Worm (Caenorhabditis elegans): ENCODE results near the gene ZK757.10.

ZK757.10 gene

ce11 chrIII:9849950-9850349, 27.1 kb upstream of the ZK757.10 start (continued):
- TF ChIP-seq ceh-82 (tag; optimal IDR thresholded peaks at IDR 0.05) (no peak), pag-3 (tag; optimal IDR thresholded peaks at IDR 0.05; ENCODE audit: borderline replicate concordance, insufficient read depth) (peak; percentile 29), dpl-1 (GFP tag; optimal IDR thresholded peaks at IDR 0.05) (no peak), nhr-85 (tag) (peak; percentile 57), xbp-1 (tag; optimal IDR thresholded peaks at IDR 0.05) (no peak), unc-62 (GFP tag; optimal IDR thresholded peaks at IDR 0.05) (no peak), fos-1 (tag; optimal IDR thresholded peaks at IDR 0.05) (no peak), skn-1 (tag; optimal IDR thresholded peaks at IDR 0.05) (no peak), egl-27 (tag; optimal IDR thresholded peaks at IDR 0.05) (peak in 1 of 2 experiments; percentile 29), vab-15 (tag; optimal IDR thresholded peaks at IDR 0.05) (no peak), ces-1 (GFP tag; optimal IDR thresholded peaks at IDR 0.05) (no peak), sox-4 (tag; optimal IDR thresholded peaks at IDR 0.05) (no peak), nhr-77 (tag; optimal IDR thresholded peaks at IDR 0.05) (no peak), ceh-90 (tag; optimal IDR thresholded peaks at IDR 0.05) (no peak), zag-1 (tag; optimal IDR thresholded peaks at IDR 0.05) (no peak), C04F5.9 (tag; optimal IDR thresholded peaks at IDR 0.05) (no peak), sptf-1 (tag; optimal IDR thresholded peaks at IDR 0.05) (no peak), jun-1 (tag; optimal IDR thresholded peaks at IDR 0.05) (no peak), ztf-4 (tag; optimal IDR thresholded peaks at IDR 0.05) (no peak), efl-1 (optimal IDR thresholded peaks at IDR 0.05) (no peak), efl-1 (GFP tag; optimal IDR thresholded peaks at IDR 0.05 in 1 of 2) (no peak), hpl-2 (GFP tag; optimal IDR thresholded peaks at IDR 0.05) (no peak), snpc-4 (tag; optimal IDR thresholded peaks at IDR 0.05) (no peak), nhr-20 (tag; optimal IDR thresholded peaks at IDR 0.05) (peak; percentile 60), unc-130 (tag; optimal IDR thresholded peaks at IDR 0.05) (no peak), C16A3.4 (tag; optimal IDR thresholded peaks at IDR 0.05) (no peak), ceh-63 (GFP tag; optimal IDR thresholded peaks at IDR 0.05) (no peak), lin-35 (GFP tag; optimal IDR thresholded peaks at IDR 0.05) (peak in 1 of 2 experiments; percentile 20), nhr-47 (tag; optimal IDR thresholded peaks at IDR 0.05) (peak; percentile 2), elt-2 (tag; optimal IDR thresholded peaks at IDR 0.05) (peak; percentile 1), nhr-11 (tag; optimal IDR thresholded peaks at IDR 0.05) (no peak), lin-13 (GFP tag; optimal IDR thresholded peaks at IDR 0.05) (no peak), pax-3 (tag; optimal IDR thresholded peaks at IDR 0.05) (no peak), fkh-10 (GFP tag; optimal IDR thresholded peaks at IDR 0.05) (no peak)

- TF ChIP-seq skn-1 (tag; optimal IDR thresholded peaks at IDR 0.05) (no peak), mep-1 (tag; optimal IDR thresholded peaks at IDR 0.05) (peak; percentile 28), alr-1 (tag; optimal IDR thresholded peaks at IDR 0.05; ENCODE audit: borderline replicate concordance) (no peak), lin-35 (GFP tag; optimal IDR thresholded peaks at IDR 0.05) (peak in 1 of 2 experiments; percentile 8), F16B12.6 (tag; optimal IDR thresholded peaks at IDR 0.05) (no peak), C16A3.4 (tag; optimal IDR thresholded peaks at IDR 0.05) (no peak), snpc-4 (tag; optimal IDR thresholded peaks at IDR 0.05) (no peak), nhr-85 (tag) (peak; percentile 64), pax-3 (tag; optimal IDR thresholded peaks at IDR 0.05) (no peak), nhr-19 (GFP tag; conservative IDR thresholded peaks at IDR 0.05) (peak; percentile 10; the same call in 1 of the 2 replicates), fkh-4 (tag; optimal IDR thresholded peaks at IDR 0.05; ENCODE audit: borderline replicate concordance) (no peak), ceh-63 (GFP tag; optimal IDR thresholded peaks at IDR 0.05) (no peak), ztf-4 (tag; optimal IDR thresholded peaks at IDR 0.05) (no peak), nhr-90 (tag; optimal IDR thresholded peaks at IDR 0.05; ENCODE audit: poor library complexity) (peak; percentile 0), jun-1 (tag; optimal IDR thresholded peaks at IDR 0.05) (no peak), hpl-2 (GFP tag; optimal IDR thresholded peaks at IDR 0.05) (no peak), sup-37 (GFP tag; optimal IDR thresholded peaks at IDR 0.05) (no peak), lin-14 (GFP tag; optimal IDR thresholded peaks at IDR 0.05) (peak; percentile 31), nhr-237 (tag; optimal IDR thresholded peaks at IDR 0.05) (no peak), unc-62 (GFP tag; optimal IDR thresholded peaks at IDR 0.05) (no peak), unc-130 (tag; optimal IDR thresholded peaks at IDR 0.05) (no peak), egl-27 (tag; optimal IDR thresholded peaks at IDR 0.05) (no peak), C34B4.2 (tag; optimal IDR thresholded peaks at IDR 0.05) (no peak), nhr-71 (tag; optimal IDR thresholded peaks at IDR 0.05) (peak; percentile 7), fkh-8 (tag; optimal IDR thresholded peaks at IDR 0.05) (no peak), snu-23 (GFP tag; optimal IDR thresholded peaks at IDR 0.05) (peak; percentile 5), mef-2 (tag; optimal IDR thresholded peaks at IDR 0.05) (no peak), ceh-90 (tag; optimal IDR thresholded peaks at IDR 0.05) (no peak), fkh-10 (GFP tag; optimal IDR thresholded peaks at IDR 0.05) (no peak), nhr-77 (tag; optimal IDR thresholded peaks at IDR 0.05) (no peak)
These were observed 26.2 kb upstream of the ZK757.10 start for ce11 chrIII:9850877-9851276.
